Worm (Caenorhabditis elegans): ENCODE measurements around the gene F49E12.12.

The F49E12.12 gene

ce11 chrII:8399064-8399463 lies 17.8 kb downstream of the F49E12.12 start, which contains the start of gene dod-23:
TSS of gene dod-23 (minus strand) at chrII:8399164.
- TF ChIP-seq pqm-1 (tag; optimal IDR thresholded peaks at IDR 0.05), result no peak
- TF ChIP-seq fos-1 (tag; optimal IDR thresholded peaks at IDR 0.05), result no peak
- TF ChIP-seq ztf-11 (tag; optimal IDR thresholded peaks at IDR 0.05), result no peak
- no peak for TF ChIP-seq elt-2 (tag; optimal IDR thresholded peaks at IDR 0.05)
- no peak for TF ChIP-seq nhr-23 (tag; optimal IDR thresholded peaks at IDR 0.05)
- TF ChIP-seq nhr-11 (tag; optimal IDR thresholded peaks at IDR 0.05), result no peak
- no peak for TF ChIP-seq lsy-12 (tag; optimal IDR thresholded peaks at IDR 0.05)
- no peak for TF ChIP-seq nhr-67 (tag; optimal IDR thresholded peaks at IDR 0.05)
- no peak for TF ChIP-seq egl-5 (tag; optimal IDR thresholded peaks at IDR 0.05)
- no peak for TF ChIP-seq R02D3.7 (tag; optimal IDR thresholded peaks at IDR 0.05)
- TF ChIP-seq zag-1 (tag; optimal IDR thresholded peaks at IDR 0.05), result no peak
- no peak for TF ChIP-seq elt-3 (tag; optimal IDR thresholded peaks at IDR 0.05)
- no peak for TF ChIP-seq ceh-16 (tag; optimal IDR thresholded peaks at IDR 0.05)
- no peak for TF ChIP-seq ztf-4 (tag; optimal IDR thresholded peaks at IDR 0.05)
- no peak for TF ChIP-seq ZK546.5 (tag; optimal IDR thresholded peaks at IDR 0.05)
- no peak for TF ChIP-seq ceh-9 (tag; optimal IDR thresholded peaks at IDR 0.05)

- TF ChIP-seq ztf-4 (tag; optimal IDR thresholded peaks at IDR 0.05) (no peak), nhr-28 (tag; optimal IDR thresholded peaks at IDR 0.05) (no peak), jun-1 (tag; optimal IDR thresholded peaks at IDR 0.05) (peak; percentile 33), elt-2 (tag; optimal IDR thresholded peaks at IDR 0.05) (peak; percentile 61), pqm-1 (tag; optimal IDR thresholded peaks at IDR 0.05) (peak; percentile 44)
Measured at ce11 chrII:8399997-8400396, 18.7 kb downstream of the F49E12.12 start.

DNA sequence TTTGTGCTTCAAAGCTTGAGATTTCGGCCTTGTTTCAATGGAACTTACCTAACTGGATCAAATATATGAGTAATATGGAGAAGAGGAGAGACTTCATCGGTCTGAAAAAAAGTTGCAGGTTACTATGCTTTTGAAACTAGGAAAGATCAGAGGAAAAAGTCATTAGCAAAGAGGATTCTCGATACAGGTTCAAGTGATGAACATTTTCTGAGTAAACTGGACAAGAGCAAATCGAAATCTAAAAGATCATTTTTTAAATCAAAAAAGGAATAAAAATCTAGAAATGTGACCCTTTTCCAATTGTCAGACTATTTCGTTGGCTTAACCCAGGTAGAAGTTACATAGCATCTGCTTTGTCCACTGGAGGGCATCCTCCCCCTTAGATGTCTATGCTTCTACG lies 23.5 kb downstream of the F49E12.12 start, which contains the start of gene skpo-1:
Gene skpo-1, minus strand, starts transcription at position 101 of the 400 bp plus-strand sequence.
- TF ChIP-seq unc-39 (tag; optimal IDR thresholded peaks at IDR 0.05), result no peak
- no peak for TF ChIP-seq R02D3.7 (tag; optimal IDR thresholded peaks at IDR 0.05)
- TF ChIP-seq pqm-1 (tag; optimal IDR thresholded peaks at IDR 0.05), result no peak
- no peak for TF ChIP-seq eor-1 (tag; optimal IDR thresholded peaks at IDR 0.05)

ce11 chrII:8405303-8405702 lies 24.0 kb downstream of the F49E12.12 start, which contains the start of gene ubc-24:
TSS of gene ubc-24 (plus strand) at chrII:8405603.
- TF ChIP-seq sea-2 (GFP tag; optimal IDR thresholded peaks at IDR 0.05) (no peak), unc-39 (tag; optimal IDR thresholded peaks at IDR 0.05) (no peak), nhr-12 (tag; optimal IDR thresholded peaks at IDR 0.05) (no peak), ama-1 (optimal IDR thresholded peaks at IDR 0.05) (no peak), snpc-4 (tag; optimal IDR thresholded peaks at IDR 0.05) (no peak), nhr-28 (tag; optimal IDR thresholded peaks at IDR 0.05) (no peak), nhr-237 (tag; optimal IDR thresholded peaks at IDR 0.05) (no peak), ceh-16 (tag; optimal IDR thresholded peaks at IDR 0.05) (no peak), daf-12 (tag; optimal IDR thresholded peaks at IDR 0.05) (no peak), nhr-77 (tag; optimal IDR thresholded peaks at IDR 0.05) (no peak), fkh-10 (GFP tag; optimal IDR thresholded peaks at IDR 0.05) (no peak), R02D3.7 (tag; optimal IDR thresholded peaks at IDR 0.05) (no peak), unc-62 (GFP tag; optimal IDR thresholded peaks at IDR 0.05) (no peak), eor-1 (tag; optimal IDR thresholded peaks at IDR 0.05) (no peak), ZK546.5 (tag; optimal IDR thresholded peaks at IDR 0.05) (no peak), pqm-1 (tag; optimal IDR thresholded peaks at IDR 0.05) (no peak), lsy-12 (tag; optimal IDR thresholded peaks at IDR 0.05) (no peak)

- no peak for TF ChIP-seq nhr-67 (tag; optimal IDR thresholded peaks at IDR 0.05)
- no peak for TF ChIP-seq pqm-1 (tag; optimal IDR thresholded peaks at IDR 0.05)
Measured at ce11 chrII:8407491-8407890, 26.2 kb downstream of the F49E12.12 start, which contains the start of gene sra-13. TSS of gene sra-13 (plus strand) at chrII:8407685.

DNA sequence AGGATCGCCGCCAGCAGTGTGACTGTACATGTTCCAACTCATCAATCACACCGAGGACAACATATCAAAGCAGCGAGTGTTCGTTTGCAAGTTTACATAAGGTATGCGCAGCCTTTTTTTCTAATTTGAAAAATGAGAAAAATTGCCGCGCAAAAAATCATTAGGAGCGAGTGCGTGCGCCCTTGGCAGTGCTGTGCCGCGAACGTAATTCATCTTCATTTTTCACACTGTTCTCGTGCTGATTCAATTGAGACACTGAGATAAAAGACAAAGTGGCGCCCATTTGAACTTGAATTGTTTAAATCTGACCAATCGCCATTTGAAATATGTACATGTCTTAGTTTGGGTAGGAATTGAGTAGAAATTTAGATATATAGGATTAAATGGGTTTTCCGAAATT lies 28.2 kb downstream of the F49E12.12 start:
- TF ChIP-seq nhr-25 (tag; optimal IDR thresholded peaks at IDR 0.05) (peak; percentile 50), lin-39 (tag; optimal IDR thresholded peaks at IDR 0.05) (peak; percentile 64), nhr-23 (tag; optimal IDR thresholded peaks at IDR 0.05) (no peak)

DNA sequence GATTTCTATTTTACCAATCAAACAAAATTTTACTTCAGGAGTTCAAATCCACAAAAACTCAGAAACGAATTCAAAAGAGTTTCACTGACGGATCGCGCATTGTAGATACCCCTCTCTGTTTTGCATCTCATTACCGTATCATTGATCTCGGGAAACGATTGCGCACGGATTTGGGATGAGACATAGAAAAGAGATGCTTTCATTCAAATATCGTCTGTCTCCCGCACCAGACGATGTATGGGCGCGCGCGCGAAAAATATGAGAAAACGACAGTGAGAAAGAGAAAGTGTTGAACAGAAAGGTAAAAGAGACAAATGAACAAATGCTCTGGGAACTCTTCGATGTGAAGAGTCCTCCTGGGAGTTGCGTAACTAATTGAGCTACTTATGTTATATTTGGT lies 29.7 kb downstream of the F49E12.12 start:
- TF ChIP-seq ZK546.5 (tag; optimal IDR thresholded peaks at IDR 0.05), result no peak
- no peak for TF ChIP-seq unc-39 (tag; optimal IDR thresholded peaks at IDR 0.05)
- no peak for TF ChIP-seq eor-1 (tag; optimal IDR thresholded peaks at IDR 0.05)
- no peak for TF ChIP-seq snpc-4 (tag; optimal IDR thresholded peaks at IDR 0.05)
- TF ChIP-seq ceh-16 (tag; optimal IDR thresholded peaks at IDR 0.05), result no peak
- no peak for TF ChIP-seq nhr-237 (tag; optimal IDR thresholded peaks at IDR 0.05)
- TF ChIP-seq nhr-12 (tag; optimal IDR thresholded peaks at IDR 0.05), result no peak
- TF ChIP-seq elt-2 (tag; optimal IDR thresholded peaks at IDR 0.05), result no peak
- no peak for TF ChIP-seq elt-3 (tag; optimal IDR thresholded peaks at IDR 0.05)
